Worm (Caenorhabditis elegans) whole organism, young adult: ENCODE data around the gene vha-14.

Experiments used
- C17E4.6 ChIP-seq: fragments of 200-800 bp; sonication (Bioruptor generic); IDR thresholded peaks from 2 replicates; pipeline ENCODE4 v1.3.6; 2022; ENCODE audit warnings: missing genetic modification reagents, missing genetic modification characterization, missing compliant biosample characterization
- F10E7.11 ChIP-seq: sonication (generic microtip); optimal IDR thresholded peaks from 2 replicates; lab custom pipeline; 2017; ENCODE audit warnings: mild to moderate bottlenecking, missing genetic modification characterization, moderate library complexity, missing compliant biosample characterization
- F23B12.7 ChIP-seq: sonication (generic microtip); optimal IDR thresholded peaks from 2 replicates; lab custom pipeline; 2017; ENCODE audit warnings: missing genetic modification characterization, mild to moderate bottlenecking, missing compliant biosample characterization, antibody characterized with exemption, moderate library complexity; ENCODE audit not compliant: insufficient read depth
- F33H1.4 ChIP-seq: fragments of 200-800 bp; sonication (Bioruptor generic); IDR thresholded peaks from 2 replicates; pipeline ENCODE4 v1.3.6; 2022; ENCODE audit warnings: missing genetic modification reagents, missing genetic modification characterization, missing compliant biosample characterization
- F49E8.2 ChIP-seq: sonication (generic microtip); optimal IDR thresholded peaks from 3 replicates; lab custom pipeline; 2017; ENCODE audit warnings: missing genetic modification characterization, mild to moderate bottlenecking, missing compliant biosample characterization, antibody characterized with exemption, moderate library complexity; ENCODE audit not compliant: insufficient read depth
- T26A5.8 ChIP-seq: sonication (generic microtip); optimal IDR thresholded peaks from 2 replicates; lab custom pipeline; 2016; ENCODE audit warnings: missing genetic modification characterization, missing compliant biosample characterization
- Y53F4B.3 ChIP-seq: fragments of 200-800 bp; sonication (Bioruptor generic); IDR thresholded peaks from 2 replicates; pipeline ENCODE4 v1.3.6; 2022; ENCODE audit warnings: missing genetic modification reagents, missing genetic modification characterization, missing compliant biosample characterization
- Y53G8AR.9 ChIP-seq: fragments of 200-800 bp; sonication (Bioruptor generic); conservative IDR thresholded peaks from 2 replicates; pipeline ENCODE4 v1.3.6; 2022; ENCODE audit warnings: missing genetic modification reagents, missing genetic modification characterization, missing compliant biosample characterization
- Y56A3A.18 ChIP-seq: fragments of 200-800 bp; sonication (Bioruptor generic); IDR thresholded peaks from 2 replicates; pipeline ENCODE4 v1.3.6; 2022; ENCODE audit warnings: missing genetic modification reagents, missing genetic modification characterization, missing compliant biosample characterization
- Y67H2A.10 ChIP-seq: fragments of 200-800 bp; sonication (Bioruptor generic); conservative IDR thresholded peaks from 2 replicates; pipeline ENCODE4 v1.3.6; 2022; ENCODE audit warnings: missing genetic modification reagents, missing genetic modification characterization, missing compliant biosample characterization
- Y79H2A.3 ChIP-seq: fragments of 200-800 bp; sonication (Bioruptor generic); conservative IDR thresholded peaks from 2 replicates; pipeline ENCODE4 v1.3.6; 2022; ENCODE audit warnings: missing genetic modification reagents, missing genetic modification characterization, missing compliant biosample characterization
- Y95B8A.8 ChIP-seq: fragments of 200-800 bp; sonication (Bioruptor generic); IDR thresholded peaks from 2 replicates; pipeline ENCODE4 v1.3.6; 2022; ENCODE audit warnings: missing genetic modification reagents, missing genetic modification characterization, missing compliant biosample characterization
- ama-1 ChIP-seq, 3 experiments: fragments of 150-350 bp in 1 of 3; sonication (generic microtip) in 2 of 3; optimal IDR thresholded peaks; 2 replicates each; lab custom pipeline; 2014 to 2018; ENCODE audit warnings: missing biosample characterization in 2 of 3, missing genetic modification characterization in 2 of 3, missing genetic modification reagents in 2 of 3
- aptf-2 ChIP-seq: fragments of 200-800 bp; sonication (Bioruptor generic); conservative IDR thresholded peaks from 2 replicates; pipeline ENCODE4 v1.3.6; 2022; ENCODE audit warnings: missing genetic modification reagents, missing genetic modification characterization, missing compliant biosample characterization
- attf-3 ChIP-seq: fragments of 200-800 bp; sonication (Bioruptor generic); conservative IDR thresholded peaks from 2 replicates; pipeline ENCODE4 v1.3.6; 2022; ENCODE audit warnings: missing genetic modification reagents, missing genetic modification characterization, missing compliant biosample characterization
- attf-5 ChIP-seq: fragments of 200-800 bp; sonication (Bioruptor generic); optimal IDR thresholded peaks from 2 replicates; lab custom pipeline; 2018; ENCODE audit warnings: mild to moderate bottlenecking, missing genetic modification characterization, missing compliant biosample characterization
- bed-1 ChIP-seq: fragments of 200-800 bp; sonication (Bioruptor generic); IDR thresholded peaks from 2 replicates; pipeline ENCODE4 v1.3.6; 2022; ENCODE audit warnings: missing genetic modification reagents, missing genetic modification characterization, missing compliant biosample characterization
- bed-2 ChIP-seq: fragments of 200-800 bp; sonication (Bioruptor generic); IDR thresholded peaks from 2 replicates; pipeline ENCODE4 v1.3.6; 2022; ENCODE audit warnings: missing genetic modification reagents, missing genetic modification characterization, missing compliant biosample characterization
- ccch-3 ChIP-seq: fragments of 200-800 bp; sonication (Bioruptor generic); optimal IDR thresholded peaks from 2 replicates; lab custom pipeline; 2018; ENCODE audit warnings: mild to moderate bottlenecking, missing genetic modification characterization, missing compliant biosample characterization
- cebp-2 ChIP-seq: fragments of 200-800 bp; sonication (Bioruptor generic); IDR thresholded peaks from 2 replicates; pipeline ENCODE4 v1.3.6; 2022; ENCODE audit warnings: missing genetic modification characterization, missing compliant biosample characterization
- ceh-100 ChIP-seq: fragments of 200-800 bp; sonication (Bioruptor generic); IDR thresholded peaks from 2 replicates; pipeline ENCODE4 v1.3.6; 2022; ENCODE audit warnings: missing genetic modification reagents, missing genetic modification characterization, missing compliant biosample characterization
- dox-1 ChIP-seq: fragments of 200-800 bp; sonication (Bioruptor generic); IDR thresholded peaks from 2 replicates; pipeline ENCODE4 v1.3.6; 2022; ENCODE audit warnings: missing genetic modification reagents, missing genetic modification characterization, missing compliant biosample characterization
- dpff-1 ChIP-seq: sonication (generic microtip); optimal IDR thresholded peaks from 2 replicates; lab custom pipeline; 2017; ENCODE audit warnings: mild to moderate bottlenecking, missing genetic modification characterization, missing compliant biosample characterization
- dpl-1 ChIP-seq: fragments of 150-350 bp; optimal IDR thresholded peaks from 2 replicates; lab custom pipeline; 2014; ENCODE audit warnings: missing biosample characterization, missing genetic modification reagents, missing genetic modification characterization
- ekl-4 ChIP-seq: fragments of 200-800 bp; sonication (Bioruptor generic); IDR thresholded peaks from 2 replicates; pipeline ENCODE4 v1.3.6; 2022; ENCODE audit warnings: missing genetic modification reagents, missing genetic modification characterization, missing compliant biosample characterization
- ets-4 ChIP-seq: fragments of 200-800 bp; sonication (Bioruptor generic); optimal IDR thresholded peaks from 2 replicates; lab custom pipeline; 2018; ENCODE audit warnings: mild to moderate bottlenecking, missing genetic modification characterization, missing compliant biosample characterization
- hlh-26 ChIP-seq: fragments of 200-800 bp; sonication (Bioruptor generic); conservative IDR thresholded peaks from 2 replicates; pipeline ENCODE4 v1.3.6; 2022; ENCODE audit warnings: missing genetic modification reagents, missing genetic modification characterization, missing compliant biosample characterization
- hmg-1.2 ChIP-seq: fragments of 200-800 bp; sonication (Bioruptor generic); IDR thresholded peaks from 2 replicates; pipeline ENCODE4 v1.3.6; 2022; ENCODE audit warnings: missing genetic modification reagents, missing genetic modification characterization, missing compliant biosample characterization
- let-526 ChIP-seq: fragments of 200-800 bp; sonication (Bioruptor generic); IDR thresholded peaks from 2 replicates; pipeline ENCODE4 v1.3.6; 2022; ENCODE audit warnings: missing genetic modification reagents, missing genetic modification characterization, missing compliant biosample characterization
- lin-26 ChIP-seq: fragments of 200-800 bp; sonication (Bioruptor generic); IDR thresholded peaks from 2 replicates; pipeline ENCODE4 v1.3.6; 2022; ENCODE audit warnings: missing genetic modification reagents, missing genetic modification characterization, missing compliant biosample characterization
- lin-35 ChIP-seq, 3 experiments: fragments of 150-350 bp in 2 of 3; sonication (generic microtip) in 1 of 3; optimal IDR thresholded peaks; 2 replicates each; lab custom pipeline; 2014 to 2018; ENCODE audit warnings: missing biosample characterization in 3 of 3, missing genetic modification characterization in 3 of 3, missing genetic modification reagents in 3 of 3
- lir-1 ChIP-seq: fragments of 200-800 bp; sonication (Bioruptor generic); conservative IDR thresholded peaks from 2 replicates; pipeline ENCODE4 v1.3.6; 2022; ENCODE audit warnings: missing genetic modification reagents, missing genetic modification characterization, missing compliant biosample characterization
- lsl-1 ChIP-seq: fragments of 200-800 bp; sonication (Bioruptor generic); optimal IDR thresholded peaks from 2 replicates; lab custom pipeline; 2018; ENCODE audit warnings: mild to moderate bottlenecking, missing genetic modification characterization, moderate library complexity, missing compliant biosample characterization
- madf-3 ChIP-seq: fragments of 200-800 bp; sonication (Bioruptor generic); IDR thresholded peaks from 2 replicates; pipeline ENCODE4 v1.3.6; 2022; ENCODE audit warnings: missing genetic modification reagents, missing genetic modification characterization, missing compliant biosample characterization
- madf-6 ChIP-seq: fragments of 200-800 bp; sonication (Bioruptor generic); IDR thresholded peaks from 2 replicates; pipeline ENCODE4 v1.3.6; 2022; ENCODE audit warnings: missing genetic modification reagents, missing genetic modification characterization, missing compliant biosample characterization
- rec-8 ChIP-seq, 2 experiments: sonication (generic microtip); optimal IDR thresholded peaks; 2 replicates each; lab custom pipeline; 2016; ENCODE audit warnings: mild to moderate bottlenecking in 2 of 2, missing genetic modification characterization in 2 of 2, missing genetic modification reagents in 2 of 2, missing genotype in 2 of 2, missing biosample characterization in 1 of 2, missing compliant biosample characterization in 1 of 2, moderate library complexity in 1 of 2
- repo-1 ChIP-seq: sonication (generic microtip); optimal IDR thresholded peaks from 2 replicates; lab custom pipeline; 2017; ENCODE audit warnings: mild to moderate bottlenecking, missing genetic modification characterization, missing compliant biosample characterization
- snpc-1.3 ChIP-seq: sonication (generic microtip); optimal IDR thresholded peaks from 2 replicates; lab custom pipeline; 2017; ENCODE audit warnings: missing genetic modification characterization, mild to moderate bottlenecking, missing compliant biosample characterization, antibody characterized with exemption, moderate library complexity, missing genotype, missing genetic modification reagents; ENCODE audit not compliant: insufficient read depth
- snpc-4 ChIP-seq, 5 experiments: fragments of 150-350 bp in 1 of 5; sonication (generic microtip) in 4 of 5; optimal IDR thresholded peaks; 2 replicates each; lab custom pipeline; 2014 to 2018; ENCODE audit warnings: missing genetic modification characterization in 5 of 5, missing biosample characterization in 3 of 5, antibody characterized with exemption in 2 of 5, mild to moderate bottlenecking in 2 of 5, missing compliant biosample characterization in 2 of 5, missing genotype in 2 of 5, moderate library complexity in 2 of 5, missing genetic modification reagents in 1 of 5
- tbp1 ChIP-seq: fragments of 200-800 bp; sonication (Bioruptor generic); optimal IDR thresholded peaks from 2 replicates; lab custom pipeline; 2018; ENCODE audit warnings: mild to moderate bottlenecking, missing genetic modification characterization, missing compliant biosample characterization
- tbx-9 ChIP-seq: sonication (generic microtip); optimal IDR thresholded peaks from 2 replicates; lab custom pipeline; 2016; ENCODE audit warnings: borderline replicate concordance, missing genetic modification characterization, inconsistent platforms, missing compliant biosample characterization
- unc-62 ChIP-seq: fragments of 150-350 bp; optimal IDR thresholded peaks from 2 replicates; lab custom pipeline; 2014; ENCODE audit warnings: missing biosample characterization, missing genetic modification reagents, missing genetic modification characterization
- xnd-1 ChIP-seq: sonication (generic microtip); optimal IDR thresholded peaks from 2 replicates; lab custom pipeline; 2016; ENCODE audit warnings: missing genotype, missing genetic modification reagents, missing genetic modification characterization, missing compliant biosample characterization
- ztf-18 ChIP-seq: sonication (generic microtip); optimal IDR thresholded peaks from 2 replicates; lab custom pipeline; 2016; ENCODE audit warnings: missing genotype, mild to moderate bottlenecking, missing genetic modification characterization, missing compliant biosample characterization
- ztf-22 ChIP-seq: fragments of 200-800 bp; sonication (Bioruptor generic); optimal IDR thresholded peaks from 2 replicates; lab custom pipeline; 2018; ENCODE audit warnings: mild to moderate bottlenecking, missing genetic modification characterization, moderate library complexity, missing compliant biosample characterization

Gene vha-14

ce11 chrIII:9504347-9504746, 3.6 kb upstream of the vha-14 start (continued):
- TF ChIP-seq madf-6 (peak; percentile 95), xnd-1 (tag; lab: Kevin White, UChicago) (peak; percentile 89), snpc-4 (GFP tag; optimal IDR thresholded peaks at IDR 0.05; lab: Kevin White, UChicago) (no peak), snpc-4 (tag; optimal IDR thresholded peaks at IDR 0.05; lab: Kevin White, UChicago) (peak in 1 of 4 experiments; percentile 23), ztf-18 (tag; lab: Kevin White, UChicago) (peak; percentile 22), hmg-1.2 (GFP tag; lab: Robert Waterston, UW) (peak; percentile 33), lir-1 (GFP tag; lab: Robert Waterston, UW) (no peak), T26A5.8 (tag; lab: Kevin White, UChicago) (no peak), tbx-9 (tag; lab: Kevin White, UChicago) (no peak), C17E4.6 (GFP tag; lab: Robert Waterston, UW) (peak; percentile 29; the same call in 1 of the 2 replicates), ccch-3 (no peak), ekl-4 (0 out of 2 replicates have a peak, but pooled peaks have one; percentile 20), Y95B8A.8 (GFP tag; lab: Robert Waterston, UW) (no peak), madf-3 (GFP tag; lab: Robert Waterston, UW) (no peak), attf-5 (GFP tag; lab: Kevin White, UChicago) (no peak), bed-2 (GFP tag; lab: Robert Waterston, UW) (no peak), lin-26 (GFP tag; lab: Robert Waterston, UW) (0 out of 2 replicates have a peak, but pooled peaks have one; percentile 50), let-526 (GFP tag; lab: Robert Waterston, UW) (no peak), ama-1 (optimal IDR thresholded peaks at IDR 0.05; lab: Kevin White, UChicago) (no peak), ama-1 (GFP tag; optimal IDR thresholded peaks at IDR 0.05; lab: Kevin White, UChicago) (no peak), F33H1.4 (GFP tag; lab: Robert Waterston, UW) (peak; percentile 71), dpff-1 (no peak), dox-1 (no peak; the same call in 1 of the 2 replicates), attf-3 (no peak), repo-1 (tag; lab: Kevin White, UChicago) (no peak), bed-1 (GFP tag; lab: Robert Waterston, UW) (no peak), ets-4 (GFP tag; lab: Kevin White, UChicago) (no peak), lin-35 (GFP tag; optimal IDR thresholded peaks at IDR 0.05; lab: Kevin White, UChicago) (no peak), hlh-26 (GFP tag; lab: Robert Waterston, UW) (no peak), Y67H2A.10 (peak; percentile 38; the same call in 1 of the 2 replicates), aptf-2 (GFP tag; lab: Robert Waterston, UW) (no peak), lsl-1 (peak; percentile 89), dpl-1 (GFP tag; lab: Kevin White, UChicago) (peak; percentile 50), tbp1 (GFP tag; lab: Kevin White, UChicago) (no peak), ceh-100 (peak; percentile 79)

- TF ChIP-seq F33H1.4 (GFP tag; lab: Robert Waterston, UW) = peak; percentile 23; the same call in 1 of the 2 replicates
- no peak for TF ChIP-seq F49E8.2
- TF ChIP-seq Y67H2A.10 = no peak
- TF ChIP-seq Y53F4B.3 = no peak
- TF ChIP-seq Y56A3A.18 = 0 out of 2 replicates have a peak, but pooled peaks have one; percentile 16
- no peak for TF ChIP-seq ets-4 (GFP tag; lab: Kevin White, UChicago)
- no peak for TF ChIP-seq snpc-1.3 (tag; lab: Kevin White, UChicago)
- TF ChIP-seq F10E7.11 = no peak
- peak; percentile 49 for TF ChIP-seq madf-6
- no peak for TF ChIP-seq F23B12.7 (tag; lab: Kevin White, UChicago)
- peak in 1 of 2 experiments; percentile 3 for TF ChIP-seq rec-8 (tag; optimal IDR thresholded peaks at IDR 0.05; lab: Kevin White, UChicago)
- TF ChIP-seq unc-62 (GFP tag; lab: Kevin White, UChicago) = no peak
- TF ChIP-seq lin-26 (GFP tag; lab: Robert Waterston, UW) = 0 out of 2 replicates have a peak, but pooled peaks have one; percentile 21
- TF ChIP-seq Y53G8AR.9 = peak; percentile 70
- no peak for TF ChIP-seq Y79H2A.3
- TF ChIP-seq lsl-1 = no peak
- TF ChIP-seq cebp-2 (GFP tag; lab: Robert Waterston, UW) = no peak
- TF ChIP-seq ztf-22 (GFP tag; lab: Kevin White, UChicago) = no peak
Observed at ce11 chrIII:9509764-9510370, 2.0 kb downstream of the vha-14 start.
